Fruit fly (Drosophila melanogaster) whole organism, embryonic: ENCODE results near the gene CG31219.

Experiments used
- Ada2b ChIP-seq: fragments of 200-800 bp; sonication (Bioruptor generic); IDR thresholded peaks from 2 replicates; pipeline ENCODE4 v1.3.6; 2022; ENCODE audit warnings: missing biosample characterization, missing genetic modification characterization
- CG11093 ChIP-seq: fragments of 200-800 bp; sonication (Bioruptor generic); IDR thresholded peaks from 3 replicates; pipeline ENCODE4 v1.3.6; 2022; ENCODE audit warnings: missing biosample characterization, missing genetic modification characterization
- CG12769 ChIP-seq: fragments of 200-800 bp; sonication (Bioruptor generic); optimal IDR thresholded peaks from 2 replicates; lab custom pipeline; 2019; ENCODE audit warnings: missing biosample characterization, mild to moderate bottlenecking, missing genetic modification characterization, moderate library complexity
- CG13287 ChIP-seq: fragments of 200-800 bp; sonication (Bioruptor generic); IDR thresholded peaks from 2 replicates; pipeline ENCODE4 v1.3.6; 2022; ENCODE audit warnings: missing biosample characterization, missing genetic modification characterization; ENCODE audit not compliant: partially characterized antibody
- CG13894 ChIP-seq: fragments of 200-800 bp; sonication (Bioruptor generic); optimal IDR thresholded peaks from 3 replicates; lab custom pipeline; 2018; ENCODE audit warnings: missing biosample characterization, mild to moderate bottlenecking, missing genetic modification characterization, moderate library complexity
- CG17359 ChIP-seq: fragments of 200-800 bp; sonication (Bioruptor generic); optimal IDR thresholded peaks from 3 replicates; lab custom pipeline; 2018; ENCODE audit warnings: missing biosample characterization, mild to moderate bottlenecking, missing genetic modification characterization, moderate library complexity
- CG4404 ChIP-seq: fragments of 200-800 bp; sonication (Bioruptor generic); IDR thresholded peaks from 2 replicates; pipeline ENCODE4 v1.3.6; 2022; ENCODE audit warnings: missing biosample characterization, missing genetic modification characterization
- CG4424 ChIP-seq: fragments of 200-800 bp; sonication (Bioruptor generic); optimal IDR thresholded peaks from 3 replicates; lab custom pipeline; 2016; ENCODE audit warnings: missing biosample characterization, missing genetic modification characterization
- CG6765 ChIP-seq: fragments of 200-800 bp; sonication (Bioruptor generic); optimal IDR thresholded peaks from 3 replicates; lab custom pipeline; 2017; ENCODE audit warnings: missing biosample characterization, mild to moderate bottlenecking, missing genetic modification characterization
- CG6791 ChIP-seq: fragments of 200-800 bp; sonication (Bioruptor generic); IDR thresholded peaks from 3 replicates; pipeline ENCODE4 v1.3.6; 2022; ENCODE audit warnings: missing biosample characterization, missing genetic modification characterization; ENCODE audit not compliant: partially characterized antibody
- CG7963 ChIP-seq: fragments of 200-800 bp; sonication (Bioruptor generic); IDR thresholded peaks from 3 replicates; pipeline ENCODE4 v1.3.6; 2022; ENCODE audit warnings: missing biosample characterization, missing genetic modification characterization; ENCODE audit not compliant: partially characterized antibody
- CG8290 ChIP-seq, 3 experiments: fragments of 200-800 bp; sonication (Bioruptor generic); optimal IDR thresholded peaks; 2 replicates each; lab custom pipeline; 2016 to 2019; ENCODE audit warnings: missing biosample characterization in 3 of 3, missing genetic modification characterization in 3 of 3, mild to moderate bottlenecking in 2 of 3, moderate library complexity in 1 of 3
- CG8765 ChIP-seq: fragments of 200-800 bp; sonication (Bioruptor generic); IDR thresholded peaks from 2 replicates; pipeline ENCODE4 v1.3.6; 2022; ENCODE audit warnings: missing biosample characterization, missing genetic modification characterization
- Dfd ChIP-seq, 2 experiments: fragments of >200 bp; optimal IDR thresholded peaks; 2 replicates each; lab custom pipeline; 2017; ENCODE audit warnings: missing biosample characterization in 2 of 2, missing genetic modification characterization in 2 of 2
- Dip2 ChIP-seq: fragments of 200-800 bp; sonication (Bioruptor generic); IDR thresholded peaks from 2 replicates; pipeline ENCODE4 v1.3.6; 2022; ENCODE audit warnings: missing biosample characterization, missing genetic modification characterization
- Eip74EF ChIP-seq, 2 experiments: fragments of 200-800 bp in 1 of 2; fragments of >200 bp in 1 of 2; sonication (Bioruptor generic) in 1 of 2; optimal IDR thresholded peaks; 2 replicates each; lab custom pipeline; 2017 to 2019; ENCODE audit warnings: missing biosample characterization in 2 of 2, missing genetic modification characterization in 2 of 2, mild to moderate bottlenecking in 1 of 2, moderate library complexity in 1 of 2
- Hand ChIP-seq: fragments of 200-800 bp; sonication (Bioruptor generic); optimal IDR thresholded peaks from 2 replicates; lab custom pipeline; 2017; ENCODE audit warnings: mild to moderate bottlenecking, missing biosample characterization, missing genetic modification reagents, missing genetic modification characterization
- Jarid2 ChIP-seq: fragments of 200-800 bp; sonication (Bioruptor generic); optimal IDR thresholded peaks from 3 replicates; lab custom pipeline; 2017; ENCODE audit warnings: mild to moderate bottlenecking, missing biosample characterization, missing genetic modification reagents, missing genetic modification characterization
- NFAT ChIP-seq: fragments of 200-800 bp; sonication (Bioruptor generic); IDR thresholded peaks from 2 replicates; pipeline ENCODE4 v1.3.6; 2022; ENCODE audit warnings: missing biosample characterization, missing genetic modification characterization
- Trl ChIP-seq, 3 experiments: fragments of >200 bp in 2 of 3; fragments of 200-800 bp in 1 of 3; sonication (Bioruptor generic) in 1 of 3; optimal IDR thresholded peaks; 2 replicates in 1 of 3; 3 replicates in 2 of 3; lab custom pipeline; 2016 to 2017; ENCODE audit warnings: missing biosample characterization in 1 of 3, missing genetic modification characterization in 1 of 3
- Xbp1 ChIP-seq: fragments of 200-800 bp; sonication (Bioruptor generic); optimal IDR thresholded peaks from 3 replicates; lab custom pipeline; 2016; ENCODE audit warnings: missing biosample characterization, mild to moderate bottlenecking, missing genetic modification characterization
- amos ChIP-seq: fragments of 200-800 bp; sonication (Bioruptor generic); IDR thresholded peaks from 2 replicates; pipeline ENCODE4 v1.3.6; 2022; ENCODE audit warnings: missing biosample characterization, missing genetic modification characterization; ENCODE audit not compliant: partially characterized antibody
- btn ChIP-seq: fragments of 200-800 bp; sonication (Bioruptor generic); optimal IDR thresholded peaks from 2 replicates; lab custom pipeline; 2016; ENCODE audit warnings: missing biosample characterization, missing genetic modification characterization
- chinmo ChIP-seq: fragments of 200-800 bp; sonication (Bioruptor generic); IDR thresholded peaks from 4 replicates; pipeline ENCODE4 v1.3.6; 2022; ENCODE audit warnings: missing biosample characterization, missing genetic modification characterization; ENCODE audit not compliant: partially characterized antibody
- esg ChIP-seq: fragments of 200-800 bp; sonication (Bioruptor generic); conservative IDR thresholded peaks from 2 replicates; pipeline ENCODE4 v1.3.6; 2022; ENCODE audit warnings: missing biosample characterization, missing genetic modification characterization
- ftz-f1 ChIP-seq: fragments of 200-800 bp; sonication (Bioruptor generic); optimal IDR thresholded peaks from 2 replicates; lab custom pipeline; 2016; ENCODE audit warnings: missing biosample characterization, missing genetic modification characterization
- gem ChIP-seq: fragments of 200-800 bp; sonication (Bioruptor generic); optimal IDR thresholded peaks from 2 replicates; lab custom pipeline; 2019; ENCODE audit warnings: missing biosample characterization, mild to moderate bottlenecking, missing genetic modification characterization, moderate library complexity
- grn ChIP-seq: fragments of 200-800 bp; sonication (Bioruptor generic); optimal IDR thresholded peaks from 3 replicates; lab custom pipeline; 2017; ENCODE audit warnings: missing biosample characterization, missing genetic modification characterization
- gro ChIP-seq: fragments of 200-800 bp; sonication (Bioruptor generic); optimal IDR thresholded peaks from 2 replicates; lab custom pipeline; 2016; ENCODE audit warnings: missing biosample characterization, missing genetic modification characterization
- gsb-n ChIP-seq: fragments of 200-800 bp; sonication (Bioruptor generic); optimal IDR thresholded peaks from 3 replicates; lab custom pipeline; 2018; ENCODE audit warnings: missing biosample characterization, mild to moderate bottlenecking, missing genetic modification characterization
- hbn ChIP-seq: fragments of 200-800 bp; sonication (Bioruptor generic); IDR thresholded peaks from 2 replicates; pipeline ENCODE4 v1.3.6; 2022; ENCODE audit warnings: missing biosample characterization, missing genetic modification characterization; ENCODE audit not compliant: partially characterized antibody
- hkb ChIP-seq, 2 experiments: fragments of 200-800 bp in 1 of 2; fragments of >200 bp in 1 of 2; sonication (Bioruptor generic) in 1 of 2; IDR thresholded peaks in 1 of 2; optimal IDR thresholded peaks in 1 of 2; 2 replicates each; pipeline versions ENCODE4 v1.3.6 to Lab custom; 2017 to 2022; ENCODE audit warnings: missing biosample characterization in 1 of 2, missing genetic modification characterization in 1 of 2
- lilli ChIP-seq: fragments of 200-800 bp; sonication (Bioruptor generic); optimal IDR thresholded peaks from 3 replicates; lab custom pipeline; 2016; ENCODE audit warnings: missing biosample characterization, missing genetic modification characterization
- nmo ChIP-seq: fragments of 200-800 bp; sonication (Bioruptor generic); optimal IDR thresholded peaks from 2 replicates; lab custom pipeline; 2018; ENCODE audit warnings: missing biosample characterization, mild to moderate bottlenecking, missing genetic modification characterization, moderate library complexity
- oc ChIP-seq: fragments of 200-800 bp; sonication (Bioruptor generic); optimal IDR thresholded peaks from 2 replicates; lab custom pipeline; 2018; ENCODE audit warnings: missing biosample characterization, mild to moderate bottlenecking, missing genetic modification characterization, moderate library complexity
- pan ChIP-seq, 4 experiments: fragments of >200 bp in 3 of 4; fragments of 200-800 bp in 1 of 4; sonication (Bioruptor generic) in 1 of 4; optimal IDR thresholded peaks in 3 of 4; IDR thresholded peaks in 1 of 4; 2 replicates each; pipeline versions ENCODE4 v1.3.6 to Lab custom; 2017 to 2022; ENCODE audit warnings: missing biosample characterization in 2 of 4, missing genetic modification characterization in 2 of 4, mixed read lengths in 1 of 4
- pfk ChIP-seq: fragments of 200-800 bp; sonication (Bioruptor generic); optimal IDR thresholded peaks from 2 replicates; lab custom pipeline; 2018; ENCODE audit warnings: missing biosample characterization, mild to moderate bottlenecking, missing genetic modification characterization, moderate library complexity
- repo ChIP-seq: fragments of 200-800 bp; sonication (Bioruptor generic); optimal IDR thresholded peaks from 2 replicates; lab custom pipeline; 2016; ENCODE audit warnings: missing biosample characterization, missing genetic modification characterization
- row ChIP-seq: fragments of 200-800 bp; sonication (Bioruptor generic); IDR thresholded peaks from 3 replicates; pipeline ENCODE4 v1.3.6; 2022; ENCODE audit warnings: missing biosample characterization, missing genetic modification characterization
- run ChIP-seq: fragments of 200-800 bp; sonication (Bioruptor generic); optimal IDR thresholded peaks from 3 replicates; lab custom pipeline; 2018; ENCODE audit warnings: missing biosample characterization, mild to moderate bottlenecking, missing genetic modification characterization
- sd ChIP-seq: fragments of 200-800 bp; sonication (Bioruptor generic); optimal IDR thresholded peaks from 3 replicates; lab custom pipeline; 2018; ENCODE audit warnings: missing biosample characterization, mild to moderate bottlenecking, missing genetic modification characterization, moderate library complexity
- sens-2 ChIP-seq: fragments of 200-800 bp; sonication (Bioruptor generic); IDR thresholded peaks from 2 replicates; pipeline ENCODE4 v1.3.6; 2022; ENCODE audit warnings: missing biosample characterization, missing genetic modification characterization
- stc ChIP-seq: fragments of 200-800 bp; sonication (Bioruptor generic); IDR thresholded peaks from 2 replicates; pipeline ENCODE4 v1.3.6; 2022; ENCODE audit warnings: missing biosample characterization, missing genetic modification characterization
- tgo ChIP-seq: fragments of 200-800 bp; sonication (Bioruptor generic); IDR thresholded peaks from 3 replicates; pipeline ENCODE4 v1.3.6; 2022; ENCODE audit warnings: missing biosample characterization, missing genetic modification characterization
- zfh1 ChIP-seq: fragments of 200-800 bp; sonication (Bioruptor generic); IDR thresholded peaks from 3 replicates; pipeline ENCODE4 v1.3.6; 2022; ENCODE audit warnings: missing biosample characterization, missing genetic modification characterization

The CG31219 gene

dm6 chr3R:19624482-19624881, 26.3 kb upstream of the CG31219 start (continued):
- TF ChIP-seq run (tag; lab: Kevin White, UChicago) (no peak), hkb (optimal IDR thresholded peaks at IDR 0.05; lab: Kevin White, UChicago) (no peak), hkb (GFP tag; IDR thresholded peaks at IDR 0.05; lab: Robert Waterston, UW) (no peak), ftz-f1 (GFP tag; lab: Kevin White, UChicago) (peak; percentile 34), lilli (no peak), gro (GFP tag; lab: Kevin White, UChicago) (peak; percentile 7), NFAT (0 out of 2 replicates have a peak, but pooled peaks have one; percentile 21), Jarid2 (GFP tag; lab: Kevin White, UChicago) (no peak), CG6765 (GFP tag; lab: Kevin White, UChicago) (no peak), Hand (GFP tag; lab: Kevin White, UChicago) (no peak), Dfd (GFP tag; optimal IDR thresholded peaks at IDR 0.05; lab: Kevin White, UChicago) (no peak), amos (GFP tag; lab: Robert Waterston, UW) (no peak), oc (tag; lab: Kevin White, UChicago) (no peak), sens-2 (GFP tag; lab: Robert Waterston, UW) (no peak), esg (GFP tag; lab: Robert Waterston, UW) (no peak), CG12769 (tag; lab: Kevin White, UChicago) (peak; percentile 42), pfk (no peak), tgo (GFP tag; lab: Robert Waterston, UW) (no peak), Trl (optimal IDR thresholded peaks at IDR 0.05; lab: Kevin White, UChicago) (peak in 1 of 2 experiments; percentile 59), Trl (GFP tag; optimal IDR thresholded peaks at IDR 0.05; lab: Kevin White, UChicago) (no peak), nmo (no peak), zfh1 (GFP tag; lab: Robert Waterston, UW) (no peak), CG8765 (GFP tag; lab: Robert Waterston, UW) (no peak), Xbp1 (GFP tag; lab: Kevin White, UChicago) (no peak), Ada2b (no peak), Dip2 (GFP tag; lab: Robert Waterston, UW) (no peak), CG4404 (no peak), sd (peak; percentile 70), stc (GFP tag; lab: Robert Waterston, UW) (no peak), CG8290 (GFP tag; optimal IDR thresholded peaks at IDR 0.05; lab: Kevin White, UChicago) (no peak), CG8290 (tag; optimal IDR thresholded peaks at IDR 0.05; lab: Kevin White, UChicago) (peak in 1 of 2 experiments; percentile 13), gem (tag; lab: Kevin White, UChicago) (peak; percentile 68), btn (no peak), CG7963 (GFP tag; lab: Robert Waterston, UW) (no peak), CG13894 (tag; lab: Kevin White, UChicago) (peak; percentile 59), CG13287 (GFP tag; lab: Robert Waterston, UW) (no peak), CG4424 (no peak), repo (GFP tag; lab: Kevin White, UChicago) (no peak), pan (optimal IDR thresholded peaks at IDR 0.05; lab: Kevin White, UChicago) (no peak), pan (GFP tag; optimal IDR thresholded peaks at IDR 0.05 in 1 of 2, IDR thresholded peaks at IDR 0.05 in 1 of 2) (peak in 1 of 2 experiments; percentile 30), hbn (GFP tag; lab: Robert Waterston, UW) (no peak), grn (GFP tag; lab: Kevin White, UChicago) (peak; percentile 67), Eip74EF (GFP tag; optimal IDR thresholded peaks at IDR 0.05; lab: Kevin White, UChicago) (no peak), CG11093 (no peak), row (GFP tag; lab: Robert Waterston, UW) (no peak), chinmo (peak; percentile 75; the same call in 1 of the 4 replicates), CG6791 (GFP tag; lab: Robert Waterston, UW) (no peak), CG17359 (tag; lab: Kevin White, UChicago) (no peak), gsb-n (tag; lab: Kevin White, UChicago) (no peak)
